Worm (Caenorhabditis elegans): ENCODE data around the gene F40F8.4.

- TF ChIP-seq nhr-11 (tag; optimal IDR thresholded peaks at IDR 0.05) (no peak), ztf-16 (tag; optimal IDR thresholded peaks at IDR 0.05) (no peak), ama-1 (optimal IDR thresholded peaks at IDR 0.05) (no peak), lin-11 (tag; optimal IDR thresholded peaks at IDR 0.05) (no peak), tbx-2 (tag; optimal IDR thresholded peaks at IDR 0.05) (no peak), ceh-31 (tag; optimal IDR thresholded peaks at IDR 0.05) (no peak)
Measured at ce11 chrII:11166414-11166813, 26.4 kb upstream of the F40F8.4 start.
